Worm (Caenorhabditis elegans): ENCODE data around the gene fbxa-148.
"Not testable (repeated sequence)": the region's sequence is repeated elsewhere in the genome, so short reads cannot be mapped to it uniquely, and the experiment has no call there.

DNA sequence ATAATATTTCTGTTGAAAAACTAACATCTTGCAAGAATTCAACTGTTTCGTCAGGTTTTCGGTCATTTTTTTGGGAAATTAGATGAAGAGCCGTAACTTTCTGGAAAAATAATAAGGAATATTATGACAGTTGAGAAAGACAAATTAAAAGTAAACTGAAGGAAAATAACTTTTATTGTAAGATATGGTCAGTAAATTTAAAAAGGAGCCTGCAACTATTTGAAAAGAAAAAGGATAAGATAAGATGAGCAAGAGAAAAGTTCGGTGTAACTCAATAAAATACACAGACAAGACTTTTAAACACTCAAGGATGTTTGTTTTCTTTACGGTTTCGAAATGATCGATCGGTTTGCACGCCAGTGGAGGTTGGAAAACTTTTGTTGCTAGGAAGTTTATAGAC, 10.8 kb downstream of the fbxa-148 start, which contains the start of gene fbxa-111:
- TF ChIP-seq lsy-2 (tag; optimal IDR thresholded peaks at IDR 0.05); nhr-76 (tag; optimal IDR thresholded peaks at IDR 0.05); hlh-1 (tag; optimal IDR thresholded peaks at IDR 0.05); unc-62 (GFP tag; optimal IDR thresholded peaks at IDR 0.05); nhr-237 (tag; optimal IDR thresholded peaks at IDR 0.05); snpc-4 (tag; optimal IDR thresholded peaks at IDR 0.05); zip-8 (tag; optimal IDR thresholded peaks at IDR 0.05); unc-39 (tag; optimal IDR thresholded peaks at IDR 0.05); M03D4.4 (tag; optimal IDR thresholded peaks at IDR 0.05); ces-1 (GFP tag; optimal IDR thresholded peaks at IDR 0.05); ztf-11 (tag; optimal IDR thresholded peaks at IDR 0.05); nhr-28 (tag; optimal IDR thresholded peaks at IDR 0.05): not testable (repeated sequence)

All from whole organism, mixed stage, embryonic.